Worm (Caenorhabditis elegans): ENCODE measurements around the gene egrh-3.

The egrh-3 gene

DNA sequence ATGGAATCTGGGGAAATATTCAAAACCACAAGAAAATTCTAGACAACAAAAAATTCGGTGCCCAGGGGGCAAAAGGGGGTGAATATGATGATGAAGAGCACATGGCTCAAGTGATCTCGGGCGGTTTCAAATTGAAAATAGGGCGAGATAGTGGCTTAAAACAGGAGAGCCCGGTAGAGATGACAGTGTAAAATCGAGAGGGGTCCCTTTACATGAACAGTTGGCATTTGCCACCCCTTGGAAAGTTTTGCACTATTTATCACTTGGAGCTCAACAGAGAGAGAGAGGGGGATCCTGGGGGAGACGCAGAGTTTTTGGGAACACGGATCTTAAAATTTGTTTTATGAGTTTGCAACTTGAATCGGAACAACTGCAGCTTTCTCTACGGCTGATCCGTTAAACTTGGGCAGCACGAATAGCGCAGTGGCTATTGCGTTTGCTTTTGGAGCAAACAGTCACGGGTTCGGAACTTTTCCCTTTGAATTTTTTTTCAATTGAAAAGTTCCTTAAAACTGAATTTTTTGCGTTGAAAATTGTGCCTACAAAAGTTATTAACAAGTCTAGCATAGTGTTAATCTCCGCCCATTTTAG lies 23.1 kb downstream of the egrh-3 start (continued):
- TF ChIP-seq F10E7.11 (tag; optimal IDR thresholded peaks at IDR 0.05) = no peak
- TF ChIP-seq atf-7 (tag; optimal IDR thresholded peaks at IDR 0.05) = no peak
- TF ChIP-seq B0035.1 (tag; optimal IDR thresholded peaks at IDR 0.05) = no peak
- peak; percentile 40; the same call in 1 of the 2 replicates for TF ChIP-seq cebp-2 (GFP tag; IDR thresholded peaks at IDR 0.05)
- TF ChIP-seq madf-3 (GFP tag; IDR thresholded peaks at IDR 0.05) = 0 out of 2 replicates have a peak, but pooled peaks have one; percentile 69
- no peak for TF ChIP-seq hrde-1 (tag; optimal IDR thresholded peaks at IDR 0.05; ENCODE audit: borderline replicate concordance)
- TF ChIP-seq hmg-20 (GFP tag; IDR thresholded peaks at IDR 0.05) = peak; percentile 19; the same call in 1 of the 2 replicates
- TF ChIP-seq nfya-2 (GFP tag; IDR thresholded peaks at IDR 0.05) = no peak
- peak; percentile 32; the same call in 1 of the 2 replicates for TF ChIP-seq rcor-1 (GFP tag; IDR thresholded peaks at IDR 0.05)
- TF ChIP-seq xnd-1 (tag; optimal IDR thresholded peaks at IDR 0.05) = no peak
- no peak for TF ChIP-seq attf-3 (GFP tag; conservative IDR thresholded peaks at IDR 0.05)
- TF ChIP-seq Y67H2A.10 (GFP tag; conservative IDR thresholded peaks at IDR 0.05) = no peak
- peak; percentile 65 for TF ChIP-seq die-1 (tag; optimal IDR thresholded peaks at IDR 0.05)
- TF ChIP-seq fkh-3 (tag; optimal IDR thresholded peaks at IDR 0.05) = no peak
- peak; percentile 31 for TF ChIP-seq ztf-18 (tag; optimal IDR thresholded peaks at IDR 0.05)
- peak; percentile 23 for TF ChIP-seq ceh-79 (tag; optimal IDR thresholded peaks at IDR 0.05)
- peak; percentile 56 for TF ChIP-seq snpc-3.4 (tag; optimal IDR thresholded peaks at IDR 0.05)
- TF ChIP-seq him-1 (tag; optimal IDR thresholded peaks at IDR 0.05) = no peak
- TF ChIP-seq T26A5.8 (tag; optimal IDR thresholded peaks at IDR 0.05) = peak; percentile 16
- TF ChIP-seq rec-8 (tag; optimal IDR thresholded peaks at IDR 0.05) = peak in 1 of 2 experiments; percentile 41
- TF ChIP-seq F55B11.4 (tag; optimal IDR thresholded peaks at IDR 0.05; ENCODE audit: borderline replicate concordance, insufficient read depth) = no peak
- no peak for TF ChIP-seq Y79H2A.3 (GFP tag; conservative IDR thresholded peaks at IDR 0.05)
- peak; percentile 44 for TF ChIP-seq snpc-1.3 (tag; optimal IDR thresholded peaks at IDR 0.05; ENCODE audit: insufficient read depth)
- peak; percentile 44 for TF ChIP-seq chd-7 (tag; optimal IDR thresholded peaks at IDR 0.05)
- TF ChIP-seq nhr-27 (tag; optimal IDR thresholded peaks at IDR 0.05) = no peak
- no peak for TF ChIP-seq hlh-26 (GFP tag; conservative IDR thresholded peaks at IDR 0.05)
- peak; percentile 43 for TF ChIP-seq athp-1 (tag; optimal IDR thresholded peaks at IDR 0.05)
- no peak for TF ChIP-seq K12H6.12 (tag; optimal IDR thresholded peaks at IDR 0.05)
- TF ChIP-seq tbx-9 (tag; optimal IDR thresholded peaks at IDR 0.05; ENCODE audit: borderline replicate concordance) = no peak
- TF ChIP-seq C06A6.2 (GFP tag; conservative IDR thresholded peaks at IDR 0.05) = no peak
- no peak for TF ChIP-seq snpc-4 (GFP tag; optimal IDR thresholded peaks at IDR 0.05)
- TF ChIP-seq snpc-4 (tag; optimal IDR thresholded peaks at IDR 0.05) = no peak
- no peak for TF ChIP-seq akir-1 (GFP tag; optimal IDR thresholded peaks at IDR 0.05)
- no peak for TF ChIP-seq aptf-3 (GFP tag; IDR thresholded peaks at IDR 0.05)
- TF ChIP-seq madf-8 (GFP tag; conservative IDR thresholded peaks at IDR 0.05) = no peak
- no peak for TF ChIP-seq unc-62 (GFP tag; optimal IDR thresholded peaks at IDR 0.05)
- peak; percentile 19 for TF ChIP-seq mes-4 (tag; optimal IDR thresholded peaks at IDR 0.05)
- TF ChIP-seq ccch-3 (GFP tag; optimal IDR thresholded peaks at IDR 0.05) = no peak
- no peak for TF ChIP-seq F49E8.2 (tag; optimal IDR thresholded peaks at IDR 0.05; ENCODE audit: insufficient read depth)
- TF ChIP-seq attf-6 (GFP tag; IDR thresholded peaks at IDR 0.05) = no peak
- no peak for TF ChIP-seq C17E4.6 (GFP tag; IDR thresholded peaks at IDR 0.05)
- no peak for TF ChIP-seq ztf-25 (GFP tag; IDR thresholded peaks at IDR 0.05)
- peak; percentile 9 for TF ChIP-seq nhr-90 (tag; optimal IDR thresholded peaks at IDR 0.05)
- peak; percentile 21 for TF ChIP-seq mxl-1 (tag; optimal IDR thresholded peaks at IDR 0.05)
- TF ChIP-seq ztf-28 (GFP tag; IDR thresholded peaks at IDR 0.05) = no peak
- TF ChIP-seq zfh-2 (GFP tag; conservative IDR thresholded peaks at IDR 0.05) = no peak
- TF ChIP-seq sdz-38 (tag; optimal IDR thresholded peaks at IDR 0.05) = no peak
- TF ChIP-seq B0019.2 (GFP tag; conservative IDR thresholded peaks at IDR 0.05) = no peak

All from whole organism, young adult.